Worm (Caenorhabditis elegans) whole organism, L4/young adult: ENCODE results near the gene Y49F6B.14.

Experiments
- W03F9.2 ChIP-seq: fragments of 150-350 bp; optimal IDR thresholded peaks from 2 replicates; lab custom pipeline; 2014; ENCODE audit warnings: missing biosample characterization, missing genetic modification characterization
- him-1 ChIP-seq: sonication (generic microtip); optimal IDR thresholded peaks from 2 replicates; lab custom pipeline; 2016; ENCODE audit warnings: missing genotype, missing genetic modification reagents, missing genetic modification characterization, missing compliant biosample characterization

- no peak for TF ChIP-seq him-1 (tag; lab: Kevin White, UChicago)
- TF ChIP-seq W03F9.2 (tag; lab: Kevin White, UChicago) = no peak
Measured at ce11 chrII:3471603-3472002, 43.7 kb downstream of the Y49F6B.14 start, which contains the start of gene Y49F6B.13.
